Worm (Caenorhabditis elegans) whole organism, L1 larva: ENCODE results near the gene col-181.
A peak's percentile ranks its signal among the peaks of the same experiment; 100 is the strongest.

ENCODE experiments used
- C04F5.9 ChIP-seq: sonication (generic microtip); optimal IDR thresholded peaks from 2 replicates; lab custom pipeline; 2016; ENCODE audit warnings: missing genetic modification characterization, missing compliant biosample characterization
- F16B12.6 ChIP-seq: fragments of 150-350 bp; optimal IDR thresholded peaks from 2 replicates; lab custom pipeline; 2014; ENCODE audit warnings: missing biosample characterization, missing genetic modification characterization
- aha-1 ChIP-seq: fragments of 150-350 bp; optimal IDR thresholded peaks from 2 replicates; lab custom pipeline; 2014; ENCODE audit warnings: missing biosample characterization, missing genetic modification characterization
- alr-1 ChIP-seq: fragments of 200-800 bp; sonication (Bioruptor generic); optimal IDR thresholded peaks from 2 replicates; lab custom pipeline; 2018; ENCODE audit warnings: borderline replicate concordance, mild to moderate bottlenecking, missing genetic modification characterization, missing compliant biosample characterization
- ama-1 ChIP-seq: fragments of 150-350 bp; optimal IDR thresholded peaks from 2 replicates; lab custom pipeline; 2014
- blmp-1 ChIP-seq: fragments of 150-350 bp; optimal IDR thresholded peaks from 2 replicates; lab custom pipeline; 2014; ENCODE audit warnings: missing biosample characterization, missing genetic modification characterization
- ceh-8 ChIP-seq: fragments of 200-800 bp; sonication (Bioruptor generic); optimal IDR thresholded peaks from 2 replicates; lab custom pipeline; 2018; ENCODE audit warnings: mild to moderate bottlenecking, missing genetic modification characterization, moderate library complexity, missing compliant biosample characterization
- ceh-82 ChIP-seq, 3 experiments: fragments of 150-350 bp in 1 of 3; sonication (generic microtip) in 2 of 3; optimal IDR thresholded peaks; 2 replicates each; lab custom pipeline; 2014 to 2017; ENCODE audit warnings: missing biosample characterization in 3 of 3, missing genetic modification characterization in 3 of 3
- ceh-88 ChIP-seq: fragments of 200-800 bp; sonication (Bioruptor generic); IDR thresholded peaks from 2 replicates; pipeline ENCODE4 v1.3.6; 2022; ENCODE audit warnings: missing genetic modification characterization, missing compliant biosample characterization
- ceh-90 ChIP-seq: sonication (generic microtip); optimal IDR thresholded peaks from 2 replicates; lab custom pipeline; 2016; ENCODE audit warnings: missing genetic modification characterization, missing compliant biosample characterization
- ces-1 ChIP-seq: fragments of 150-350 bp; optimal IDR thresholded peaks from 2 replicates; lab custom pipeline; 2014; ENCODE audit warnings: missing biosample characterization, missing genetic modification reagents, missing genetic modification characterization
- dsc-1 ChIP-seq: sonication (generic microtip); optimal IDR thresholded peaks from 2 replicates; lab custom pipeline; 2016; ENCODE audit warnings: mild to moderate bottlenecking, missing genetic modification characterization, missing compliant biosample characterization
- efl-1 ChIP-seq, 4 experiments: fragments of 150-350 bp; optimal IDR thresholded peaks in 3 of 4; peaks in 1 of 4; 1 replicate in 1 of 4; 2 replicates in 3 of 4; lab custom pipeline; 2014; ENCODE audit warnings: missing biosample characterization in 2 of 4, missing genetic modification characterization in 2 of 4, missing genetic modification reagents in 2 of 4
- efl-3 ChIP-seq: fragments of 200-800 bp; sonication (Bioruptor generic); optimal IDR thresholded peaks from 2 replicates; lab custom pipeline; 2018; ENCODE audit warnings: mild to moderate bottlenecking, missing genetic modification characterization, missing compliant biosample characterization
- egl-13 ChIP-seq: sonication (generic microtip); optimal IDR thresholded peaks from 2 replicates; lab custom pipeline; 2016; ENCODE audit warnings: missing genotype, missing genetic modification reagents, missing genetic modification characterization, missing compliant biosample characterization
- egl-27 ChIP-seq, 2 experiments: fragments of 150-350 bp in 1 of 2; sonication (generic microtip); optimal IDR thresholded peaks; 3 replicates each; lab custom pipeline; 2017 to 2018; ENCODE audit warnings: missing biosample characterization in 2 of 2, missing genetic modification characterization in 2 of 2, missing genetic modification reagents in 2 of 2
- elt-2 ChIP-seq: sonication (generic microtip); optimal IDR thresholded peaks from 2 replicates; lab custom pipeline; 2016; ENCODE audit warnings: missing genetic modification characterization, mild to moderate bottlenecking, inconsistent platforms, missing compliant biosample characterization, missing genetic modification reagents
- elt-3 ChIP-seq, 6 experiments: fragments of 150-350 bp in 1 of 6; sonication (generic microtip); optimal IDR thresholded peaks; 2 replicates each; lab custom pipeline; 2017 to 2018; ENCODE audit warnings: missing biosample characterization in 6 of 6, missing genetic modification characterization in 6 of 6, inconsistent platforms in 1 of 6
- fkh-4 ChIP-seq: sonication (generic microtip); optimal IDR thresholded peaks from 2 replicates; lab custom pipeline; 2016; ENCODE audit warnings: missing compliant biosample characterization, missing genetic modification characterization, borderline replicate concordance
- fkh-8 ChIP-seq: sonication (generic microtip); optimal IDR thresholded peaks from 2 replicates; lab custom pipeline; 2016; ENCODE audit warnings: mild to moderate bottlenecking, missing genetic modification characterization, missing compliant biosample characterization
- hpl-2 ChIP-seq: fragments of 150-350 bp; optimal IDR thresholded peaks from 2 replicates; lab custom pipeline; 2014; ENCODE audit warnings: missing biosample characterization, missing genetic modification reagents, missing genetic modification characterization
- isw-1 ChIP-seq: fragments of 200-800 bp; sonication (Bioruptor generic); IDR thresholded peaks from 2 replicates; pipeline ENCODE4 v1.3.6; 2022; ENCODE audit warnings: missing genetic modification characterization, missing compliant biosample characterization
- jun-1 ChIP-seq: fragments of 150-350 bp; optimal IDR thresholded peaks from 2 replicates; lab custom pipeline; 2014; ENCODE audit warnings: missing biosample characterization, missing genetic modification reagents, missing genetic modification characterization
- lin-13 ChIP-seq: fragments of 150-350 bp; optimal IDR thresholded peaks from 2 replicates; lab custom pipeline; 2014; ENCODE audit warnings: missing biosample characterization, missing genetic modification reagents, missing genetic modification characterization
- lin-14 ChIP-seq: fragments of 200-800 bp; sonication (Bioruptor generic); optimal IDR thresholded peaks from 2 replicates; lab custom pipeline; 2018; ENCODE audit warnings: mild to moderate bottlenecking, missing genetic modification characterization, moderate library complexity, missing compliant biosample characterization
- lin-35 ChIP-seq, 2 experiments: fragments of 150-350 bp; optimal IDR thresholded peaks; 2 replicates each; lab custom pipeline; 2014; ENCODE audit warnings: missing biosample characterization in 2 of 2, missing genetic modification characterization in 2 of 2, missing genetic modification reagents in 2 of 2
- lin-39 ChIP-seq: fragments of 150-350 bp; optimal IDR thresholded peaks from 2 replicates; lab custom pipeline; 2014; ENCODE audit warnings: missing biosample characterization, missing genetic modification reagents, missing genetic modification characterization
- mab-9 ChIP-seq: fragments of 200-800 bp; sonication (Bioruptor generic); IDR thresholded peaks from 2 replicates; pipeline ENCODE4 v1.3.6; 2022; ENCODE audit warnings: missing genetic modification reagents, missing genetic modification characterization, missing compliant biosample characterization
- mdl-1 ChIP-seq, 2 experiments: fragments of 150-350 bp; optimal IDR thresholded peaks; 2 replicates each; lab custom pipeline; 2014 to 2017; ENCODE audit warnings: missing biosample characterization in 2 of 2, missing genetic modification characterization in 2 of 2, inconsistent platforms in 1 of 2
- mep-1 ChIP-seq: fragments of 150-350 bp; optimal IDR thresholded peaks from 2 replicates; lab custom pipeline; 2014; ENCODE audit warnings: missing biosample characterization, missing genetic modification characterization
- nhr-12 ChIP-seq: sonication (generic microtip); optimal IDR thresholded peaks from 2 replicates; lab custom pipeline; 2017; ENCODE audit warnings: missing biosample characterization, missing genetic modification characterization
- nhr-20 ChIP-seq: sonication (generic microtip); optimal IDR thresholded peaks from 2 replicates; lab custom pipeline; 2016; ENCODE audit warnings: mild to moderate bottlenecking, missing genetic modification characterization, missing compliant biosample characterization
- nhr-28 ChIP-seq: fragments of 150-350 bp; optimal IDR thresholded peaks from 2 replicates; lab custom pipeline; 2014; ENCODE audit warnings: missing biosample characterization, missing genetic modification characterization
- nhr-47 ChIP-seq: sonication (generic microtip); optimal IDR thresholded peaks from 2 replicates; lab custom pipeline; 2016; ENCODE audit warnings: mild to moderate bottlenecking, missing genetic modification characterization, moderate library complexity, missing compliant biosample characterization
- nhr-71 ChIP-seq: sonication (generic microtip); optimal IDR thresholded peaks from 2 replicates; lab custom pipeline; 2016; ENCODE audit warnings: mild to moderate bottlenecking, missing genetic modification characterization, moderate library complexity, missing compliant biosample characterization
- nhr-84 ChIP-seq: sonication (generic microtip); optimal IDR thresholded peaks from 2 replicates; lab custom pipeline; 2017; ENCODE audit warnings: missing biosample characterization, missing genetic modification characterization
- nhr-90 ChIP-seq: sonication (generic microtip); optimal IDR thresholded peaks from 2 replicates; lab custom pipeline; 2016; ENCODE audit warnings: mild to moderate bottlenecking, missing genetic modification characterization, missing compliant biosample characterization; ENCODE audit not compliant: poor library complexity
- pqm-1 ChIP-seq: sonication (generic microtip); optimal IDR thresholded peaks from 3 replicates; lab custom pipeline; 2017; ENCODE audit warnings: missing biosample characterization, missing genetic modification characterization
- rnt-1 ChIP-seq: sonication (generic microtip); optimal IDR thresholded peaks from 2 replicates; lab custom pipeline; 2016; ENCODE audit warnings: mild to moderate bottlenecking, missing genetic modification characterization, moderate library complexity, missing compliant biosample characterization
- swsn-7 ChIP-seq: sonication (generic microtip); optimal IDR thresholded peaks from 2 replicates; lab custom pipeline; 2016; ENCODE audit warnings: missing genetic modification characterization, missing compliant biosample characterization
- tlp-1 ChIP-seq: fragments of 150-350 bp; optimal IDR thresholded peaks from 2 replicates; lab custom pipeline; 2014; ENCODE audit warnings: missing biosample characterization, missing genetic modification characterization
- unc-30 ChIP-seq: sonication (generic microtip); optimal IDR thresholded peaks from 2 replicates; lab custom pipeline; 2017; ENCODE audit warnings: missing biosample characterization, missing genetic modification characterization
- unc-62 ChIP-seq: fragments of 150-350 bp; optimal IDR thresholded peaks from 2 replicates; lab custom pipeline; 2014; ENCODE audit warnings: missing biosample characterization, missing genetic modification reagents, missing genetic modification characterization
- unc-86 ChIP-seq: sonication (generic microtip); optimal IDR thresholded peaks from 2 replicates; lab custom pipeline; 2016; ENCODE audit warnings: missing genetic modification characterization, missing compliant biosample characterization
- unc-98 ChIP-seq: fragments of 200-800 bp; sonication (Bioruptor generic); IDR thresholded peaks from 2 replicates; pipeline ENCODE4 v1.3.6; 2022; ENCODE audit warnings: missing genetic modification characterization, missing compliant biosample characterization
- vab-15 ChIP-seq: sonication (generic microtip); optimal IDR thresholded peaks from 2 replicates; lab custom pipeline; 2017; ENCODE audit warnings: missing genotype, mild to moderate bottlenecking, missing genetic modification characterization, missing compliant biosample characterization
- zip-4 ChIP-seq: fragments of 200-800 bp; sonication (Bioruptor generic); optimal IDR thresholded peaks from 2 replicates; lab custom pipeline; 2018; ENCODE audit warnings: mild to moderate bottlenecking, missing genetic modification characterization, moderate library complexity, missing compliant biosample characterization
- ztf-4 ChIP-seq: fragments of 150-350 bp; optimal IDR thresholded peaks from 2 replicates; lab custom pipeline; 2014; ENCODE audit warnings: missing biosample characterization, missing genetic modification characterization

Gene col-181

ce11 chrX:12146453-12147085, 41.8 kb downstream of the col-181 start, which contains the start of gene pycr-1:
Gene pycr-1, plus strand, starts transcription at chrX:12146832.
- no peak for TF ChIP-seq isw-1
- no peak for TF ChIP-seq rnt-1 (tag; lab: Kevin White, UChicago)
- peak in 1 of 2 experiments; percentile 6 for TF ChIP-seq lin-35 (GFP tag; optimal IDR thresholded peaks at IDR 0.05; lab: Kevin White, UChicago)
- no peak for TF ChIP-seq ceh-90 (tag; lab: Kevin White, UChicago)
- no peak for TF ChIP-seq fkh-4 (tag; lab: Kevin White, UChicago)
- no peak for TF ChIP-seq unc-62 (GFP tag; lab: Kevin White, UChicago)
- no peak for TF ChIP-seq tlp-1 (tag; lab: Kevin White, UChicago)
- no peak for TF ChIP-seq lin-13 (GFP tag; lab: Kevin White, UChicago)
- no peak for TF ChIP-seq unc-98
- TF ChIP-seq ceh-82 (tag; optimal IDR thresholded peaks at IDR 0.05; lab: Kevin White, UChicago), result no peak
- TF ChIP-seq egl-13 (tag; lab: Kevin White, UChicago), result no peak
- TF ChIP-seq elt-3 (tag; optimal IDR thresholded peaks at IDR 0.05; lab: Kevin White, UChicago), result peak in 1 of 6 experiments; percentile 43
- TF ChIP-seq vab-15 (tag; lab: Kevin White, UChicago), result no peak
- TF ChIP-seq nhr-90 (tag; lab: Kevin White, UChicago), result no peak
- no peak for TF ChIP-seq alr-1 (tag; lab: Kevin White, UChicago)
- no peak for TF ChIP-seq efl-1 (optimal IDR thresholded peaks at IDR 0.05; lab: Kevin White, UChicago)
- peak in 1 of 2 experiments; percentile 73 for TF ChIP-seq efl-1 (GFP tag; optimal IDR thresholded peaks at IDR 0.05 in 1 of 2; lab: Kevin White, UChicago)
- TF ChIP-seq nhr-20, result no peak
- TF ChIP-seq pqm-1 (tag; lab: Kevin White, UChicago), result no peak
- TF ChIP-seq ama-1 (lab: Kevin White, UChicago), result no peak
- no peak for TF ChIP-seq aha-1 (tag; lab: Kevin White, UChicago)
- TF ChIP-seq zip-4 (GFP tag; lab: Kevin White, UChicago), result no peak
- TF ChIP-seq elt-2 (tag; lab: Kevin White, UChicago), result peak; percentile 60

- TF ChIP-seq mab-9 (GFP tag; lab: Robert Waterston, UW), result no peak
- no peak for TF ChIP-seq blmp-1 (tag; lab: Kevin White, UChicago)
- TF ChIP-seq ceh-8 (GFP tag; lab: Kevin White, UChicago), result no peak
- no peak for TF ChIP-seq vab-15 (tag; lab: Kevin White, UChicago)
- no peak for TF ChIP-seq ceh-88 (GFP tag; lab: Robert Waterston, UW)
- TF ChIP-seq isw-1, result no peak
- TF ChIP-seq hpl-2 (GFP tag; lab: Kevin White, UChicago), result no peak
- TF ChIP-seq C04F5.9 (tag; lab: Kevin White, UChicago), result no peak
- TF ChIP-seq dsc-1 (tag; lab: Kevin White, UChicago), result peak; percentile 8
- TF ChIP-seq swsn-7 (tag; lab: Kevin White, UChicago), result no peak
- no peak for TF ChIP-seq jun-1 (tag; lab: Kevin White, UChicago)
- TF ChIP-seq nhr-12 (tag; lab: Kevin White, UChicago), result no peak
- no peak for TF ChIP-seq ces-1
- peak; percentile 52 for TF ChIP-seq lin-14 (GFP tag; lab: Kevin White, UChicago)
- no peak for TF ChIP-seq unc-86 (tag; lab: Kevin White, UChicago)
- TF ChIP-seq efl-3 (GFP tag; lab: Kevin White, UChicago), result no peak
- TF ChIP-seq mdl-1 (tag; optimal IDR thresholded peaks at IDR 0.05; lab: Kevin White, UChicago), result no peak
- TF ChIP-seq nhr-47 (tag; lab: Kevin White, UChicago), result peak; percentile 32
- TF ChIP-seq nhr-71 (tag; lab: Kevin White, UChicago), result peak; percentile 29
- no peak for TF ChIP-seq F16B12.6 (tag; lab: Kevin White, UChicago)
- no peak for TF ChIP-seq nhr-20
- no peak for TF ChIP-seq alr-1 (tag; lab: Kevin White, UChicago)
- TF ChIP-seq nhr-90 (tag; lab: Kevin White, UChicago), result no peak
- no peak for TF ChIP-seq nhr-84
- no peak for TF ChIP-seq egl-27 (tag; optimal IDR thresholded peaks at IDR 0.05; lab: Kevin White, UChicago)
- TF ChIP-seq unc-30 (tag; lab: Kevin White, UChicago), result no peak
- TF ChIP-seq tlp-1 (tag; lab: Kevin White, UChicago), result no peak
- TF ChIP-seq ztf-4 (tag; lab: Kevin White, UChicago), result no peak
- TF ChIP-seq mep-1 (tag; lab: Kevin White, UChicago), result no peak
- TF ChIP-seq unc-98, result no peak
- TF ChIP-seq rnt-1 (tag; lab: Kevin White, UChicago), result no peak
- no peak for TF ChIP-seq efl-1 (optimal IDR thresholded peaks at IDR 0.05; lab: Kevin White, UChicago)
- no peak for TF ChIP-seq efl-1 (GFP tag; optimal IDR thresholded peaks at IDR 0.05 in 1 of 2; lab: Kevin White, UChicago)
- TF ChIP-seq nhr-28 (tag; lab: Kevin White, UChicago), result no peak
- TF ChIP-seq fkh-8, result peak; percentile 91
- no peak for TF ChIP-seq elt-2 (tag; lab: Kevin White, UChicago)
- no peak for TF ChIP-seq lin-39
These were observed 45.0 kb downstream of the col-181 start, which contains the start of gene znf-474 for ce11 chrX:12149638-12150137. Gene znf-474, plus strand, starts transcription at chrX:12149924.
